Worm (Caenorhabditis elegans) whole organism, young adult: Measurements from ENCODE around the gene T13F2.2.

Source experiments
- B0019.2 ChIP-seq: fragments of 200-800 bp; sonication (Bioruptor generic); conservative IDR thresholded peaks from 2 replicates; pipeline ENCODE4 v1.3.6; 2022; ENCODE audit warnings: missing genetic modification reagents, missing genetic modification characterization, missing compliant biosample characterization
- B0035.1 ChIP-seq: sonication (generic microtip); optimal IDR thresholded peaks from 2 replicates; lab custom pipeline; 2016; ENCODE audit warnings: missing genetic modification characterization, mild to moderate bottlenecking, missing compliant biosample characterization, missing genotype, missing genetic modification reagents
- B0261.1 ChIP-seq: sonication (generic microtip); optimal IDR thresholded peaks from 2 replicates; lab custom pipeline; 2016; ENCODE audit warnings: mild to moderate bottlenecking, missing genetic modification characterization, moderate library complexity, missing compliant biosample characterization
- B0336.3 ChIP-seq: fragments of 200-800 bp; sonication (Bioruptor generic); IDR thresholded peaks from 2 replicates; pipeline ENCODE4 v1.3.6; 2022; ENCODE audit warnings: missing genetic modification characterization, missing compliant biosample characterization
- C06A6.2 ChIP-seq: fragments of 200-800 bp; sonication (Bioruptor generic); conservative IDR thresholded peaks from 2 replicates; pipeline ENCODE4 v1.3.6; 2022; ENCODE audit warnings: missing genetic modification characterization, missing compliant biosample characterization
- C17E4.6 ChIP-seq: fragments of 200-800 bp; sonication (Bioruptor generic); IDR thresholded peaks from 2 replicates; pipeline ENCODE4 v1.3.6; 2022; ENCODE audit warnings: missing genetic modification reagents, missing genetic modification characterization, missing compliant biosample characterization
- D2030.7 ChIP-seq: fragments of 200-800 bp; sonication (Bioruptor generic); IDR thresholded peaks from 2 replicates; pipeline ENCODE4 v1.3.6; 2022; ENCODE audit warnings: missing genetic modification reagents, missing genetic modification characterization, missing compliant biosample characterization
- F37B4.10 ChIP-seq: fragments of 200-800 bp; sonication (Bioruptor generic); IDR thresholded peaks from 2 replicates; pipeline ENCODE4 v1.3.6; 2022; ENCODE audit warnings: missing genetic modification characterization, missing compliant biosample characterization
- F39B2.1 ChIP-seq: fragments of 200-800 bp; sonication (Bioruptor generic); IDR thresholded peaks from 2 replicates; pipeline ENCODE4 v1.3.6; 2022; ENCODE audit warnings: missing genetic modification reagents, missing genetic modification characterization, missing compliant biosample characterization
- F52B5.7 ChIP-seq: sonication (generic microtip); optimal IDR thresholded peaks from 2 replicates; lab custom pipeline; 2016; ENCODE audit warnings: mild to moderate bottlenecking, missing genetic modification characterization, missing compliant biosample characterization
- F55B11.4 ChIP-seq: sonication (generic microtip); optimal IDR thresholded peaks from 2 replicates; lab custom pipeline; 2016; ENCODE audit warnings: missing compliant biosample characterization, missing genetic modification characterization, borderline replicate concordance; ENCODE audit not compliant: insufficient read depth
- K11D2.4 ChIP-seq: fragments of 200-800 bp; sonication (Bioruptor generic); IDR thresholded peaks from 2 replicates; pipeline ENCODE4 v1.3.6; 2022; ENCODE audit warnings: missing genetic modification reagents, missing genetic modification characterization, missing compliant biosample characterization
- K12H6.12 ChIP-seq: fragments of 200-800 bp; sonication (Bioruptor generic); optimal IDR thresholded peaks from 2 replicates; lab custom pipeline; 2018; ENCODE audit warnings: mild to moderate bottlenecking, missing genetic modification characterization, missing compliant biosample characterization
- T26A5.8 ChIP-seq: sonication (generic microtip); optimal IDR thresholded peaks from 2 replicates; lab custom pipeline; 2016; ENCODE audit warnings: missing genetic modification characterization, missing compliant biosample characterization
- Y53F4B.3 ChIP-seq: fragments of 200-800 bp; sonication (Bioruptor generic); IDR thresholded peaks from 2 replicates; pipeline ENCODE4 v1.3.6; 2022; ENCODE audit warnings: missing genetic modification reagents, missing genetic modification characterization, missing compliant biosample characterization
- Y56A3A.18 ChIP-seq: fragments of 200-800 bp; sonication (Bioruptor generic); IDR thresholded peaks from 2 replicates; pipeline ENCODE4 v1.3.6; 2022; ENCODE audit warnings: missing genetic modification reagents, missing genetic modification characterization, missing compliant biosample characterization
- Y79H2A.3 ChIP-seq: fragments of 200-800 bp; sonication (Bioruptor generic); conservative IDR thresholded peaks from 2 replicates; pipeline ENCODE4 v1.3.6; 2022; ENCODE audit warnings: missing genetic modification reagents, missing genetic modification characterization, missing compliant biosample characterization
- ama-1 ChIP-seq, 3 experiments: fragments of 150-350 bp in 1 of 3; sonication (generic microtip) in 2 of 3; optimal IDR thresholded peaks; 2 replicates each; lab custom pipeline; 2014 to 2018; ENCODE audit warnings: missing biosample characterization in 2 of 3, missing genetic modification characterization in 2 of 3, missing genetic modification reagents in 2 of 3
- attf-5 ChIP-seq: fragments of 200-800 bp; sonication (Bioruptor generic); optimal IDR thresholded peaks from 2 replicates; lab custom pipeline; 2018; ENCODE audit warnings: mild to moderate bottlenecking, missing genetic modification characterization, missing compliant biosample characterization
- attf-6 ChIP-seq: fragments of 200-800 bp; sonication (Bioruptor generic); IDR thresholded peaks from 2 replicates; pipeline ENCODE4 v1.3.6; 2022; ENCODE audit warnings: missing genetic modification reagents, missing genetic modification characterization, missing compliant biosample characterization
- ccch-3 ChIP-seq: fragments of 200-800 bp; sonication (Bioruptor generic); optimal IDR thresholded peaks from 2 replicates; lab custom pipeline; 2018; ENCODE audit warnings: mild to moderate bottlenecking, missing genetic modification characterization, missing compliant biosample characterization
- cebp-1 ChIP-seq, 2 experiments: fragments of 200-800 bp in 1 of 2; sonication (Bioruptor generic) in 1 of 2; sonication (generic microtip) in 1 of 2; IDR thresholded peaks in 1 of 2; optimal IDR thresholded peaks in 1 of 2; 2 replicates each; pipeline versions ENCODE4 v1.3.6 to Lab custom; 2017 to 2022; ENCODE audit warnings: missing compliant biosample characterization in 2 of 2, missing genetic modification characterization in 2 of 2, mild to moderate bottlenecking in 1 of 2, missing genetic modification reagents in 1 of 2, moderate library complexity in 1 of 2
- ceh-91 ChIP-seq: fragments of 200-800 bp; sonication (Bioruptor generic); IDR thresholded peaks from 2 replicates; pipeline ENCODE4 v1.3.6; 2022; ENCODE audit warnings: missing genetic modification reagents, missing genetic modification characterization, missing compliant biosample characterization
- die-1 ChIP-seq: sonication (generic microtip); optimal IDR thresholded peaks from 2 replicates; lab custom pipeline; 2016; ENCODE audit warnings: missing genotype, mild to moderate bottlenecking, missing genetic modification characterization, missing compliant biosample characterization
- efl-1 ChIP-seq: fragments of 150-350 bp; optimal IDR thresholded peaks from 2 replicates; lab custom pipeline; 2014; ENCODE audit warnings: missing biosample characterization, missing genetic modification reagents, missing genetic modification characterization
- egrh-3 ChIP-seq: fragments of 200-800 bp; sonication (Bioruptor generic); IDR thresholded peaks from 2 replicates; pipeline ENCODE4 v1.3.6; 2022; ENCODE audit warnings: missing genetic modification reagents, missing genetic modification characterization, missing compliant biosample characterization
- hlh-12 ChIP-seq: sonication (generic microtip); optimal IDR thresholded peaks from 2 replicates; lab custom pipeline; 2016; ENCODE audit warnings: missing genetic modification characterization, missing compliant biosample characterization
- hlh-26 ChIP-seq: fragments of 200-800 bp; sonication (Bioruptor generic); conservative IDR thresholded peaks from 2 replicates; pipeline ENCODE4 v1.3.6; 2022; ENCODE audit warnings: missing genetic modification reagents, missing genetic modification characterization, missing compliant biosample characterization
- hmg-1.2 ChIP-seq: fragments of 200-800 bp; sonication (Bioruptor generic); IDR thresholded peaks from 2 replicates; pipeline ENCODE4 v1.3.6; 2022; ENCODE audit warnings: missing genetic modification reagents, missing genetic modification characterization, missing compliant biosample characterization
- hmg-20 ChIP-seq: fragments of 200-800 bp; sonication (Bioruptor generic); IDR thresholded peaks from 2 replicates; pipeline ENCODE4 v1.3.6; 2022; ENCODE audit warnings: missing genetic modification reagents, missing genetic modification characterization, missing compliant biosample characterization
- hrde-1 ChIP-seq: sonication (generic microtip); optimal IDR thresholded peaks from 2 replicates; lab custom pipeline; 2016; ENCODE audit warnings: missing genetic modification characterization, mild to moderate bottlenecking, missing compliant biosample characterization, moderate library complexity, missing genotype, missing genetic modification reagents, borderline replicate concordance
- lin-35 ChIP-seq, 3 experiments: fragments of 150-350 bp in 2 of 3; sonication (generic microtip) in 1 of 3; optimal IDR thresholded peaks; 2 replicates each; lab custom pipeline; 2014 to 2018; ENCODE audit warnings: missing biosample characterization in 3 of 3, missing genetic modification characterization in 3 of 3, missing genetic modification reagents in 3 of 3
- lin-40 ChIP-seq: sonication (generic microtip); optimal IDR thresholded peaks from 2 replicates; lab custom pipeline; 2016; ENCODE audit warnings: missing genetic modification characterization, mild to moderate bottlenecking, missing compliant biosample characterization, missing genotype, missing genetic modification reagents
- lir-1 ChIP-seq: fragments of 200-800 bp; sonication (Bioruptor generic); conservative IDR thresholded peaks from 2 replicates; pipeline ENCODE4 v1.3.6; 2022; ENCODE audit warnings: missing genetic modification reagents, missing genetic modification characterization, missing compliant biosample characterization
- lsl-1 ChIP-seq: fragments of 200-800 bp; sonication (Bioruptor generic); optimal IDR thresholded peaks from 2 replicates; lab custom pipeline; 2018; ENCODE audit warnings: mild to moderate bottlenecking, missing genetic modification characterization, moderate library complexity, missing compliant biosample characterization
- lsy-27 ChIP-seq: sonication (generic microtip); optimal IDR thresholded peaks from 2 replicates; lab custom pipeline; 2017; ENCODE audit warnings: missing genetic modification characterization, mild to moderate bottlenecking, missing compliant biosample characterization, antibody characterized with exemption, missing genotype, borderline replicate concordance; ENCODE audit not compliant: insufficient read depth
- madf-10 ChIP-seq: sonication (generic microtip); optimal IDR thresholded peaks from 2 replicates; lab custom pipeline; 2016; ENCODE audit warnings: mild to moderate bottlenecking, missing genetic modification characterization, missing compliant biosample characterization
- madf-8 ChIP-seq: fragments of 200-800 bp; sonication (Bioruptor generic); conservative IDR thresholded peaks from 2 replicates; pipeline ENCODE4 v1.3.6; 2022; ENCODE audit warnings: missing genetic modification reagents, missing genetic modification characterization, missing compliant biosample characterization
- nfya-1 ChIP-seq: sonication (generic microtip); optimal IDR thresholded peaks from 2 replicates; lab custom pipeline; 2017; ENCODE audit warnings: antibody characterized with exemption, missing compliant biosample characterization, missing genetic modification characterization, borderline replicate concordance; ENCODE audit not compliant: insufficient read depth
- nhr-80 ChIP-seq: sonication (generic microtip); optimal IDR thresholded peaks from 2 replicates; lab custom pipeline; 2016; ENCODE audit warnings: missing genetic modification characterization, missing compliant biosample characterization
- pha-4 ChIP-seq: fragments of 150-350 bp; sonication (generic microtip); optimal IDR thresholded peaks from 2 replicates; lab custom pipeline; 2014; ENCODE audit warnings: missing biosample characterization, missing genetic modification reagents, missing genetic modification characterization
- repo-1 ChIP-seq: sonication (generic microtip); optimal IDR thresholded peaks from 2 replicates; lab custom pipeline; 2017; ENCODE audit warnings: mild to moderate bottlenecking, missing genetic modification characterization, missing compliant biosample characterization
- sdz-38 ChIP-seq: sonication (generic microtip); optimal IDR thresholded peaks from 2 replicates; lab custom pipeline; 2016; ENCODE audit warnings: missing genotype, missing genetic modification characterization, missing compliant biosample characterization
- sea-2 ChIP-seq: fragments of 200-800 bp; sonication (Bioruptor generic); IDR thresholded peaks from 2 replicates; pipeline ENCODE4 v1.3.6; 2022; ENCODE audit warnings: missing genetic modification characterization, missing compliant biosample characterization
- ztf-28 ChIP-seq: fragments of 200-800 bp; sonication (Bioruptor generic); IDR thresholded peaks from 2 replicates; pipeline ENCODE4 v1.3.6; 2022; ENCODE audit warnings: missing genetic modification reagents, missing genetic modification characterization, missing compliant biosample characterization
- ztf-6 ChIP-seq: fragments of 200-800 bp; sonication (Bioruptor generic); IDR thresholded peaks from 2 replicates; pipeline ENCODE4 v1.3.6; 2022; ENCODE audit warnings: missing genetic modification reagents, missing genetic modification characterization, missing compliant biosample characterization

Gene T13F2.2

DNA sequence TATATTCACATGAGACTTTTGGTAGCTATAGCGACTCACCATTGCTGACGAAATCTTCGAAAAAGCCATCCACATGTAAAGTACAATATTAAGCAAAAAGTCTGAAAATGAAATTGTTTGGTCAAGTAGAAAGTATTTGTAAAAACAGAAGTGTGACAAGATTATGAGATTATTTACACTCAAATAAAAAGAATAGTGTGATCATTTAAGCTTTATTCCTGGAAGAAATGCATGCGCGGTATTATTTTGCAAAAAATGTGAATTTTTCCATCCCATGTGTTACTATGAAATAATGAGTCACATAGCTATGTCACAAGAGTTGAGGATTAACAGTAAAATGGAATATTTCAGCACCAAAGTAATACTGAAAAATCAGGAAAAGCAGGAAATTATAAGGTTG is 13.5 kb upstream of the T13F2.2 start, which contains the start of gene dct-15:
dct-15 (minus strand) TSS at position 101 of the 400 bp plus-strand sequence.
- TF ChIP-seq nfya-1 (tag; lab: Kevin White, UChicago) (no peak), ztf-28 (GFP tag; lab: Robert Waterston, UW) (no peak), lsl-1 (GFP tag; lab: Kevin White, UChicago) (no peak), lir-1 (no peak), Y79H2A.3 (GFP tag; lab: Robert Waterston, UW) (no peak), F39B2.1 (no peak), attf-6 (GFP tag; lab: Robert Waterston, UW) (no peak), ccch-3 (no peak), Y56A3A.18 (GFP tag; lab: Robert Waterston, UW) (no peak), pha-4 (tag; lab: Kevin White, UChicago) (no peak), repo-1 (tag; lab: Kevin White, UChicago) (no peak), madf-8 (GFP tag; lab: Robert Waterston, UW) (no peak), hmg-1.2 (GFP tag; lab: Robert Waterston, UW) (no peak), F37B4.10 (GFP tag; lab: Robert Waterston, UW) (no peak), lin-40 (tag; lab: Kevin White, UChicago) (no peak), D2030.7 (GFP tag; lab: Robert Waterston, UW) (no peak), F55B11.4 (tag; lab: Kevin White, UChicago) (no peak), attf-5 (no peak)

DNA sequence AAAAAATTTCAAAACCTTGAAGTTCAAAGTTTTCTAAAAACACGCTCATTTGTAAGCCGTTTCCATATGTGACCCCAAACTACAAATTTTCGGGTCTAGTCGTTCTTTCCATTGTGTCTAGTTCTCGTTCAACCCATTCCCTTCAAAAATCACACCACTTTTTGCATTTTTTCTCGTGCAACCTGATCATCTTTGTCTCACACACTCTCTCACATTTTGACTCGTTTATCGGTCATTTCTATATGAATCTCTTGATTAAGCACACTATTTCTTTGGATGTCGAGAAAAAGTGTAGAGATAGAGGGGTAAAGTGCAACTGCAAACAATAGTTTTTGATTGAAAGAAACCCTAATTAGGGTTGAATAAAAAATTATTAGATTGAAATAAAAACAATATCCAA is 6.4 kb upstream of the T13F2.2 start:
- peak; percentile 42; the same call in 1 of the 2 replicates for TF ChIP-seq B0336.3
- no peak for TF ChIP-seq F37B4.10 (GFP tag; lab: Robert Waterston, UW)
- no peak for TF ChIP-seq B0019.2 (GFP tag; lab: Robert Waterston, UW)
- TF ChIP-seq ztf-28 (GFP tag; lab: Robert Waterston, UW): no peak
- TF ChIP-seq lin-35 (GFP tag; optimal IDR thresholded peaks at IDR 0.05; lab: Kevin White, UChicago): no peak
- TF ChIP-seq K11D2.4 (GFP tag; lab: Robert Waterston, UW): no peak
- TF ChIP-seq T26A5.8: no peak
- no peak for TF ChIP-seq K12H6.12 (tag; lab: Kevin White, UChicago)
- TF ChIP-seq die-1 (tag; lab: Kevin White, UChicago): no peak
- TF ChIP-seq lin-40 (tag; lab: Kevin White, UChicago): peak; percentile 18
- no peak for TF ChIP-seq C06A6.2 (GFP tag; lab: Robert Waterston, UW)
- no peak for TF ChIP-seq B0035.1
- no peak for TF ChIP-seq hmg-20 (GFP tag; lab: Robert Waterston, UW)
- no peak for TF ChIP-seq hrde-1 (tag; lab: Kevin White, UChicago)
- TF ChIP-seq sea-2: no peak
- TF ChIP-seq nhr-80 (tag; lab: Kevin White, UChicago): peak; percentile 74
- TF ChIP-seq B0261.1 (tag; lab: Kevin White, UChicago): no peak
- no peak for TF ChIP-seq ceh-91 (GFP tag; lab: Robert Waterston, UW)
- no peak for TF ChIP-seq lsy-27
- no peak for TF ChIP-seq C17E4.6 (GFP tag; lab: Robert Waterston, UW)
- no peak for TF ChIP-seq hlh-12 (tag; lab: Kevin White, UChicago)
- no peak for TF ChIP-seq efl-1 (GFP tag; lab: Kevin White, UChicago)
- TF ChIP-seq F52B5.7 (tag; lab: Kevin White, UChicago): no peak
- TF ChIP-seq cebp-1 (GFP tag; IDR thresholded peaks at IDR 0.05; lab: Robert Waterston, UW): no peak
- peak; percentile 55 for TF ChIP-seq cebp-1 (tag; optimal IDR thresholded peaks at IDR 0.05; lab: Kevin White, UChicago)
- TF ChIP-seq ztf-6 (GFP tag; lab: Robert Waterston, UW): no peak
- TF ChIP-seq attf-6 (GFP tag; lab: Robert Waterston, UW): no peak
- TF ChIP-seq sdz-38 (tag; lab: Kevin White, UChicago): no peak
- TF ChIP-seq ama-1 (optimal IDR thresholded peaks at IDR 0.05; lab: Kevin White, UChicago): no peak
- no peak for TF ChIP-seq ama-1 (GFP tag; optimal IDR thresholded peaks at IDR 0.05; lab: Kevin White, UChicago)
- TF ChIP-seq egrh-3: no peak
- peak; percentile 29 for TF ChIP-seq madf-10 (tag; lab: Kevin White, UChicago)
- no peak for TF ChIP-seq hlh-26 (GFP tag; lab: Robert Waterston, UW)
- no peak for TF ChIP-seq lir-1
- no peak for TF ChIP-seq Y53F4B.3
